Worm (Caenorhabditis elegans) whole organism, L4/young adult: ENCODE results near the gene rhi-1.

ENCODE experiments used
- W03F9.2 ChIP-seq: fragments of 150-350 bp; optimal IDR thresholded peaks from 2 replicates; lab custom pipeline; 2014; ENCODE audit warnings: missing biosample characterization, missing genetic modification characterization
- dao-5 ChIP-seq: sonication (generic microtip); optimal IDR thresholded peaks from 2 replicates; lab custom pipeline; 2016; ENCODE audit warnings: missing genotype, missing genetic modification characterization, moderate library complexity, missing compliant biosample characterization
- him-1 ChIP-seq: sonication (generic microtip); optimal IDR thresholded peaks from 2 replicates; lab custom pipeline; 2016; ENCODE audit warnings: missing genotype, missing genetic modification reagents, missing genetic modification characterization, missing compliant biosample characterization

- TF ChIP-seq dao-5 (tag; lab: Kevin White, UChicago): no peak
- no peak for TF ChIP-seq him-1
- TF ChIP-seq W03F9.2 (tag; lab: Kevin White, UChicago): no peak
These were observed 47.7 kb downstream of the rhi-1 start for ce11 chrX:4556028-4556427.
